Fruit fly (Drosophila melanogaster): ENCODE results near the gene CG6294.
A peak's percentile ranks its signal among the peaks of the same experiment; 100 is the strongest.

CG6294 gene

dm6 chrX:15483010-15483802 is 20.7 kb downstream of the CG6294 start:
- no peak for TF ChIP-seq CG17801 (GFP tag; optimal IDR thresholded peaks at IDR 0.05; ENCODE audit: partially characterized antibody)

- peak; percentile 10 for TF ChIP-seq CG17801 (GFP tag; optimal IDR thresholded peaks at IDR 0.05; ENCODE audit: partially characterized antibody)
These were observed 22.0 kb downstream of the CG6294 start for dm6 chrX:15484451-15485032.

dm6 chrX:15486682-15487081 is 24.2 kb downstream of the CG6294 start, which contains the start of gene Gmap:
Gene Gmap (plus strand): TSS chrX:15486922.
- peak; percentile 39 for TF ChIP-seq CG17801 (GFP tag; optimal IDR thresholded peaks at IDR 0.05; ENCODE audit: partially characterized antibody)

- no peak for TF ChIP-seq CG17801 (GFP tag; optimal IDR thresholded peaks at IDR 0.05; ENCODE audit: partially characterized antibody)
These were observed 28.0 kb downstream of the CG6294 start for dm6 chrX:15490519-15490918.

- TF ChIP-seq CG17801 (GFP tag; optimal IDR thresholded peaks at IDR 0.05; ENCODE audit: partially characterized antibody): no peak
These were observed 33.3 kb downstream of the CG6294 start for dm6 chrX:15495600-15496379.

dm6 chrX:15496651-15497409 is 34.3 kb downstream of the CG6294 start:
- TF ChIP-seq CG17801 (GFP tag; optimal IDR thresholded peaks at IDR 0.05; ENCODE audit: partially characterized antibody): no peak

- peak; percentile 80 for TF ChIP-seq CG17801 (GFP tag; optimal IDR thresholded peaks at IDR 0.05; ENCODE audit: partially characterized antibody)
These were observed 35.1 kb downstream of the CG6294 start for dm6 chrX:15497440-15498271.

dm6 chrX:15498791-15499190 is 36.3 kb downstream of the CG6294 start:
- peak; percentile 79 for TF ChIP-seq CG17801 (GFP tag; optimal IDR thresholded peaks at IDR 0.05; ENCODE audit: partially characterized antibody)

dm6 chrX:15499996-15500904 is 37.7 kb downstream of the CG6294 start:
- TF ChIP-seq CG17801 (GFP tag; optimal IDR thresholded peaks at IDR 0.05; ENCODE audit: partially characterized antibody): no peak

- TF ChIP-seq CG17801 (GFP tag; optimal IDR thresholded peaks at IDR 0.05; ENCODE audit: partially characterized antibody): no peak
These were observed 39.3 kb downstream of the CG6294 start for dm6 chrX:15501706-15502267.

dm6 chrX:15502864-15503263 is 40.3 kb downstream of the CG6294 start:
- TF ChIP-seq CG17801 (GFP tag; optimal IDR thresholded peaks at IDR 0.05; ENCODE audit: partially characterized antibody): no peak

dm6 chrX:15511399-15511798 is 48.9 kb downstream of the CG6294 start:
- TF ChIP-seq CG17801 (GFP tag; optimal IDR thresholded peaks at IDR 0.05; ENCODE audit: partially characterized antibody): peak; percentile 24
